Worm (Caenorhabditis elegans) whole organism, young adult: ENCODE measurements around the gene Y56A3A.16.

ENCODE experiments used
- B0261.1 ChIP-seq: sonication (generic microtip); optimal IDR thresholded peaks from 2 replicates; lab custom pipeline; 2016; ENCODE audit warnings: mild to moderate bottlenecking, missing genetic modification characterization, moderate library complexity, missing compliant biosample characterization
- D2030.7 ChIP-seq: fragments of 200-800 bp; sonication (Bioruptor generic); IDR thresholded peaks from 2 replicates; pipeline ENCODE4 v1.3.6; 2022; ENCODE audit warnings: missing genetic modification reagents, missing genetic modification characterization, missing compliant biosample characterization
- K11D2.4 ChIP-seq: fragments of 200-800 bp; sonication (Bioruptor generic); IDR thresholded peaks from 2 replicates; pipeline ENCODE4 v1.3.6; 2022; ENCODE audit warnings: missing genetic modification reagents, missing genetic modification characterization, missing compliant biosample characterization
- madf-8 ChIP-seq: fragments of 200-800 bp; sonication (Bioruptor generic); conservative IDR thresholded peaks from 2 replicates; pipeline ENCODE4 v1.3.6; 2022; ENCODE audit warnings: missing genetic modification reagents, missing genetic modification characterization, missing compliant biosample characterization
- nfya-1 ChIP-seq: sonication (generic microtip); optimal IDR thresholded peaks from 2 replicates; lab custom pipeline; 2017; ENCODE audit warnings: antibody characterized with exemption, missing compliant biosample characterization, missing genetic modification characterization, borderline replicate concordance; ENCODE audit not compliant: insufficient read depth
- nfya-2 ChIP-seq: fragments of 200-800 bp; sonication (Bioruptor generic); IDR thresholded peaks from 2 replicates; pipeline ENCODE4 v1.3.6; 2022; ENCODE audit warnings: missing genetic modification reagents, missing genetic modification characterization, missing compliant biosample characterization
- pha-4 ChIP-seq: fragments of 150-350 bp; sonication (generic microtip); optimal IDR thresholded peaks from 2 replicates; lab custom pipeline; 2014; ENCODE audit warnings: missing biosample characterization, missing genetic modification reagents, missing genetic modification characterization
- rpc-1 ChIP-seq, 2 experiments: fragments of 150-350 bp in 1 of 2; sonication (generic microtip) in 1 of 2; optimal IDR thresholded peaks; 2 replicates each; lab custom pipeline; 2014 to 2018; ENCODE audit warnings: missing biosample characterization in 1 of 2, missing genetic modification characterization in 1 of 2, missing genetic modification reagents in 1 of 2, missing genotype in 1 of 2
- unc-130 ChIP-seq: sonication (generic microtip); optimal IDR thresholded peaks from 2 replicates; lab custom pipeline; 2016; ENCODE audit warnings: missing genetic modification reagents, missing genetic modification characterization, missing compliant biosample characterization
- unc-62 ChIP-seq: fragments of 150-350 bp; optimal IDR thresholded peaks from 2 replicates; lab custom pipeline; 2014; ENCODE audit warnings: missing biosample characterization, missing genetic modification reagents, missing genetic modification characterization

- TF ChIP-seq unc-62 (no peak), pha-4 (tag; lab: Kevin White, UChicago) (no peak), madf-8 (GFP tag; lab: Robert Waterston, UW) (no peak), unc-130 (GFP tag; lab: Kevin White, UChicago) (no peak), K11D2.4 (GFP tag; lab: Robert Waterston, UW) (no peak), B0261.1 (tag; lab: Kevin White, UChicago) (no peak), D2030.7 (GFP tag; lab: Robert Waterston, UW) (no peak), rpc-1 (optimal IDR thresholded peaks at IDR 0.05; lab: Kevin White, UChicago) (no peak), rpc-1 (tag; optimal IDR thresholded peaks at IDR 0.05; lab: Kevin White, UChicago) (no peak), nfya-2 (no peak), nfya-1 (tag; lab: Kevin White, UChicago) (no peak)
Observed at ce11 chrIII:11866127-11866526, 48.0 kb downstream of the Y56A3A.16 start.
